Fruit fly (Drosophila melanogaster) whole organism, embryonic: ENCODE results near the gene CG42656.

Experiments
- ATbp ChIP-seq: fragments of 200-800 bp; sonication (Bioruptor generic); optimal IDR thresholded peaks from 2 replicates; lab custom pipeline; 2017; ENCODE audit warnings: missing biosample characterization, mild to moderate bottlenecking, missing genetic modification characterization, missing genetic modification reagents
- Abd-B ChIP-seq: fragments of 200-800 bp; sonication (Bioruptor generic); optimal IDR thresholded peaks from 2 replicates; lab custom pipeline; 2018; ENCODE audit warnings: missing biosample characterization, mild to moderate bottlenecking, missing genetic modification characterization, moderate library complexity
- BtbVII ChIP-seq: fragments of 200-800 bp; sonication (Bioruptor generic); optimal IDR thresholded peaks from 3 replicates; lab custom pipeline; 2017; ENCODE audit warnings: missing biosample characterization, mild to moderate bottlenecking, missing genetic modification characterization
- CG1024 ChIP-seq: fragments of 200-800 bp; sonication (Bioruptor generic); IDR thresholded peaks from 2 replicates; pipeline ENCODE4 v1.3.6; 2022; ENCODE audit warnings: missing biosample characterization, missing genetic modification characterization
- CG10543 ChIP-seq: fragments of 200-800 bp; sonication (Bioruptor generic); optimal IDR thresholded peaks from 3 replicates; lab custom pipeline; 2017; ENCODE audit warnings: missing biosample characterization, mild to moderate bottlenecking, missing genetic modification characterization, moderate library complexity
- CG10654 ChIP-seq: fragments of 200-800 bp; sonication (Bioruptor generic); optimal IDR thresholded peaks from 2 replicates; lab custom pipeline; 2016; ENCODE audit warnings: missing biosample characterization, missing genetic modification characterization
- CG13287 ChIP-seq: fragments of 200-800 bp; sonication (Bioruptor generic); IDR thresholded peaks from 2 replicates; pipeline ENCODE4 v1.3.6; 2022; ENCODE audit warnings: missing biosample characterization, missing genetic modification characterization; ENCODE audit not compliant: partially characterized antibody
- CG13424 ChIP-seq: fragments of 200-800 bp; sonication (Bioruptor generic); optimal IDR thresholded peaks from 2 replicates; lab custom pipeline; 2019; ENCODE audit warnings: missing biosample characterization, mild to moderate bottlenecking, missing genetic modification characterization, moderate library complexity
- CG14014 ChIP-seq: fragments of 200-800 bp; sonication (Bioruptor generic); IDR thresholded peaks from 2 replicates; pipeline ENCODE4 v1.3.6; 2022; ENCODE audit warnings: missing biosample characterization, missing genetic modification characterization
- CG14860 ChIP-seq: fragments of 200-800 bp; sonication (Bioruptor generic); IDR thresholded peaks from 3 replicates; pipeline ENCODE4 v1.3.6; 2022; ENCODE audit warnings: missing biosample characterization, missing genetic modification characterization; ENCODE audit not compliant: partially characterized antibody
- CG1602 ChIP-seq: fragments of 200-800 bp; sonication (Bioruptor generic); optimal IDR thresholded peaks from 3 replicates; lab custom pipeline; 2016; ENCODE audit warnings: missing biosample characterization, missing genetic modification characterization
- CG16815 ChIP-seq: fragments of 200-800 bp; sonication (Bioruptor generic); optimal IDR thresholded peaks from 3 replicates; lab custom pipeline; 2017; ENCODE audit warnings: missing biosample characterization, mild to moderate bottlenecking, missing genetic modification characterization
- CG17612 ChIP-seq: fragments of 200-800 bp; sonication (Bioruptor generic); IDR thresholded peaks from 2 replicates; pipeline ENCODE4 v1.3.6; 2022; ENCODE audit warnings: missing biosample characterization, missing genetic modification characterization
- CG2116 ChIP-seq: fragments of 200-800 bp; sonication (Bioruptor generic); optimal IDR thresholded peaks from 3 replicates; lab custom pipeline; 2018; ENCODE audit warnings: missing biosample characterization, mild to moderate bottlenecking, missing genetic modification characterization
- CG33213 ChIP-seq: fragments of 200-800 bp; sonication (Bioruptor generic); optimal IDR thresholded peaks from 3 replicates; lab custom pipeline; 2016; ENCODE audit warnings: missing biosample characterization, missing genetic modification characterization
- CG42726 ChIP-seq: fragments of 200-800 bp; sonication (Bioruptor generic); IDR thresholded peaks from 2 replicates; pipeline ENCODE4 v1.3.6; 2022; ENCODE audit warnings: missing biosample characterization, missing genetic modification characterization; ENCODE audit not compliant: partially characterized antibody
- CG4854 ChIP-seq: fragments of 200-800 bp; sonication (Bioruptor generic); optimal IDR thresholded peaks from 2 replicates; lab custom pipeline; 2016; ENCODE audit warnings: missing biosample characterization, missing genetic modification characterization, inconsistent platforms
- CG6254 ChIP-seq: fragments of 200-800 bp; sonication (Bioruptor generic); optimal IDR thresholded peaks from 3 replicates; lab custom pipeline; 2017; ENCODE audit warnings: mild to moderate bottlenecking, missing biosample characterization, missing genetic modification reagents, missing genetic modification characterization
- CG7928 ChIP-seq: fragments of 200-800 bp; sonication (Bioruptor generic); optimal IDR thresholded peaks from 2 replicates; lab custom pipeline; 2017; ENCODE audit warnings: missing biosample characterization, mild to moderate bottlenecking, missing genetic modification characterization
- CG9215 ChIP-seq: fragments of 200-800 bp; sonication (Bioruptor generic); IDR thresholded peaks from 2 replicates; pipeline ENCODE4 v1.3.6; 2022; ENCODE audit warnings: missing biosample characterization, missing genetic modification characterization
- CG9727 ChIP-seq: fragments of 200-800 bp; sonication (Bioruptor generic); optimal IDR thresholded peaks from 3 replicates; lab custom pipeline; 2017; ENCODE audit warnings: missing biosample characterization, mild to moderate bottlenecking, missing genetic modification characterization
- E2f2 ChIP-seq: fragments of 200-800 bp; sonication (Bioruptor generic); IDR thresholded peaks from 2 replicates; pipeline ENCODE4 v1.3.6; 2022; ENCODE audit warnings: missing biosample characterization, missing genetic modification characterization
- Fer2 ChIP-seq: fragments of 200-800 bp; sonication (Bioruptor generic); optimal IDR thresholded peaks from 2 replicates; lab custom pipeline; 2018; ENCODE audit warnings: missing biosample characterization, mild to moderate bottlenecking, missing genetic modification characterization, moderate library complexity
- Gug ChIP-seq: fragments of 200-800 bp; sonication (Bioruptor generic); IDR thresholded peaks from 4 replicates; pipeline ENCODE4 v1.3.6; 2022; ENCODE audit warnings: missing biosample characterization, missing genetic modification characterization
- HLH3B ChIP-seq: fragments of 200-800 bp; sonication (Bioruptor generic); IDR thresholded peaks from 2 replicates; pipeline ENCODE4 v1.3.6; 2022; ENCODE audit warnings: missing biosample characterization, missing genetic modification characterization
- Hand ChIP-seq: fragments of 200-800 bp; sonication (Bioruptor generic); optimal IDR thresholded peaks from 2 replicates; lab custom pipeline; 2017; ENCODE audit warnings: mild to moderate bottlenecking, missing biosample characterization, missing genetic modification reagents, missing genetic modification characterization
- Jarid2 ChIP-seq: fragments of 200-800 bp; sonication (Bioruptor generic); optimal IDR thresholded peaks from 3 replicates; lab custom pipeline; 2017; ENCODE audit warnings: mild to moderate bottlenecking, missing biosample characterization, missing genetic modification reagents, missing genetic modification characterization
- Mes4 ChIP-seq: fragments of 200-800 bp; sonication (Bioruptor generic); optimal IDR thresholded peaks from 2 replicates; lab custom pipeline; 2016; ENCODE audit warnings: missing biosample characterization, missing genetic modification characterization
- Spps ChIP-seq: fragments of 200-800 bp; sonication (Bioruptor generic); optimal IDR thresholded peaks from 2 replicates; lab custom pipeline; 2018; ENCODE audit warnings: missing biosample characterization, mild to moderate bottlenecking, missing genetic modification characterization
- abd-A ChIP-seq: fragments of 200-800 bp; sonication (Bioruptor generic); optimal IDR thresholded peaks from 3 replicates; lab custom pipeline; 2019; ENCODE audit warnings: missing biosample characterization, mild to moderate bottlenecking, missing genetic modification characterization, moderate library complexity
- ato ChIP-seq: fragments of 200-800 bp; sonication (Bioruptor generic); IDR thresholded peaks from 2 replicates; pipeline ENCODE4 v1.3.6; 2022; ENCODE audit warnings: missing biosample characterization, missing genetic modification characterization; ENCODE audit not compliant: partially characterized antibody
- bowl ChIP-seq: fragments of 200-800 bp; sonication (Bioruptor generic); IDR thresholded peaks from 2 replicates; pipeline ENCODE4 v1.3.6; 2022; ENCODE audit warnings: missing biosample characterization, missing genetic modification characterization
- bsh ChIP-seq, 2 experiments: fragments of 200-800 bp; sonication (Bioruptor generic); optimal IDR thresholded peaks; 2 replicates each; lab custom pipeline; 2017 to 2018; ENCODE audit warnings: mild to moderate bottlenecking in 2 of 2, missing biosample characterization in 2 of 2, missing genetic modification characterization in 2 of 2, moderate library complexity in 1 of 2
- caup ChIP-seq: fragments of 200-800 bp; sonication (Bioruptor generic); optimal IDR thresholded peaks from 3 replicates; lab custom pipeline; 2017; ENCODE audit warnings: missing biosample characterization, mild to moderate bottlenecking, missing genetic modification characterization, moderate library complexity; ENCODE audit not compliant: severe bottlenecking
- chif ChIP-seq, 2 experiments: fragments of 200-800 bp; sonication (Bioruptor generic); optimal IDR thresholded peaks; 3 replicates each; lab custom pipeline; 2016; ENCODE audit warnings: missing biosample characterization in 2 of 2, missing genetic modification characterization in 2 of 2
- chinmo ChIP-seq: fragments of 200-800 bp; sonication (Bioruptor generic); IDR thresholded peaks from 4 replicates; pipeline ENCODE4 v1.3.6; 2022; ENCODE audit warnings: missing biosample characterization, missing genetic modification characterization; ENCODE audit not compliant: partially characterized antibody
- ewg ChIP-seq: fragments of 200-800 bp; sonication (Bioruptor generic); optimal IDR thresholded peaks from 3 replicates; lab custom pipeline; 2017; ENCODE audit warnings: mild to moderate bottlenecking, missing biosample characterization, missing genetic modification reagents, missing genetic modification characterization
- exex ChIP-seq: fragments of 200-800 bp; sonication (Bioruptor generic); optimal IDR thresholded peaks from 4 replicates; lab custom pipeline; 2018; ENCODE audit warnings: missing biosample characterization, mild to moderate bottlenecking, missing genetic modification characterization, moderate library complexity
- fru ChIP-seq: fragments of >200 bp; optimal IDR thresholded peaks from 2 replicates; lab custom pipeline; 2017
- ftz-f1 ChIP-seq: fragments of 200-800 bp; sonication (Bioruptor generic); optimal IDR thresholded peaks from 2 replicates; lab custom pipeline; 2016; ENCODE audit warnings: missing biosample characterization, missing genetic modification characterization
- gcm2 ChIP-seq: fragments of 200-800 bp; sonication (Bioruptor generic); optimal IDR thresholded peaks from 2 replicates; lab custom pipeline; 2016; ENCODE audit warnings: missing biosample characterization, missing genetic modification characterization
- grau ChIP-seq: fragments of 200-800 bp; optimal IDR thresholded peaks from 3 replicates; lab custom pipeline; 2019; ENCODE audit warnings: missing biosample characterization, mild to moderate bottlenecking, missing genetic modification characterization, moderate library complexity
- grn ChIP-seq: fragments of 200-800 bp; sonication (Bioruptor generic); optimal IDR thresholded peaks from 3 replicates; lab custom pipeline; 2017; ENCODE audit warnings: missing biosample characterization, missing genetic modification characterization
- insv ChIP-seq, 2 experiments: fragments of 200-800 bp; sonication (Bioruptor generic); optimal IDR thresholded peaks; 3 replicates each; lab custom pipeline; 2016 to 2018; ENCODE audit warnings: missing biosample characterization in 2 of 2, missing genetic modification characterization in 2 of 2
- jumu ChIP-seq: fragments of 200-800 bp; sonication (Bioruptor generic); optimal IDR thresholded peaks from 3 replicates; lab custom pipeline; 2016; ENCODE audit warnings: missing biosample characterization, missing genetic modification characterization
- kay ChIP-seq: fragments of 200-800 bp; sonication (Bioruptor generic); optimal IDR thresholded peaks from 2 replicates; lab custom pipeline; 2016; ENCODE audit warnings: missing biosample characterization, missing genetic modification characterization
- onecut ChIP-seq: fragments of 200-800 bp; sonication (Bioruptor generic); IDR thresholded peaks from 2 replicates; pipeline ENCODE4 v1.3.6; 2022; ENCODE audit warnings: missing biosample characterization, missing genetic modification characterization
- peb ChIP-seq: fragments of 200-800 bp; sonication (Bioruptor generic); IDR thresholded peaks from 2 replicates; pipeline ENCODE4 v1.3.6; 2022; ENCODE audit warnings: missing biosample characterization, missing genetic modification characterization
- sima ChIP-seq: fragments of 200-800 bp; sonication (Bioruptor generic); optimal IDR thresholded peaks from 2 replicates; lab custom pipeline; 2016; ENCODE audit warnings: missing biosample characterization, missing genetic modification characterization
- wor ChIP-seq: fragments of 200-800 bp; sonication (Bioruptor generic); IDR thresholded peaks from 2 replicates; pipeline ENCODE4 v1.3.6; 2022; ENCODE audit warnings: missing biosample characterization, missing genetic modification characterization

Gene CG42656

DNA sequence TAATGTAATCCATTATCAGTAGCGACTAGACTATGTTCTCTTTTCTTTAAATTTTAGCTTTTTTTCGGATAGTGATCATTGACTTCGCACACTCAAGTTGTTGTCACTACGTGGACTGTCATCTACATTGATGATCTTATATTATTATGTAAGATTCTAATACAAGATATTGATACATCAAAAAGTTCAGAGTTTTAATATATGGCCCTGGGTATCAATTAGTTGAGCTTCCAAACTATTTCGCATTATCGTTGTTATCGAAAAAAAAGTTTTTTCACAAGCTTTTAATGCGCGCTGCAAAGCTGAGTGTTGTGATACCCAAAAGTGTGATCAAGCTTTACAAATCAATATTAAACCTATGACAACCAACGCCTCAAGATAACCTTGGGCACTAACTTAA is 972 bp downstream of the CG42656 start (continued):
- TF ChIP-seq E2f2 (GFP tag; lab: Robert Waterston, UW) (0 out of 2 replicates have a peak, but pooled peaks have one; percentile 8), CG42726 (GFP tag; lab: Robert Waterston, UW) (no peak), kay (GFP tag; lab: Kevin White, UChicago) (peak; percentile 11), grn (GFP tag; lab: Kevin White, UChicago) (no peak), Jarid2 (GFP tag; lab: Kevin White, UChicago) (no peak), ewg (GFP tag; lab: Kevin White, UChicago) (no peak), ftz-f1 (GFP tag; lab: Kevin White, UChicago) (peak; percentile 89), gcm2 (GFP tag; lab: Kevin White, UChicago) (no peak), Spps (tag; lab: Kevin White, UChicago) (no peak), Mes4 (GFP tag; lab: Kevin White, UChicago) (no peak), CG1024 (GFP tag; lab: Robert Waterston, UW) (0 out of 2 replicates have a peak, but pooled peaks have one; percentile 28), abd-A (tag; lab: Kevin White, UChicago) (no peak), CG14014 (peak; percentile 39; the same call in 1 of the 2 replicates), CG9727 (GFP tag; lab: Kevin White, UChicago) (peak; percentile 4), peb (GFP tag; lab: Robert Waterston, UW) (no peak), onecut (peak; percentile 83), CG4854 (GFP tag; lab: Kevin White, UChicago) (peak; percentile 16), CG7928 (GFP tag; lab: Kevin White, UChicago) (peak; percentile 9), CG9215 (GFP tag; lab: Robert Waterston, UW) (no peak), exex (tag; lab: Kevin White, UChicago) (peak; percentile 58), Abd-B (peak; percentile 13), CG10654 (GFP tag; lab: Kevin White, UChicago) (no peak)

- TF ChIP-seq chif (GFP tag; optimal IDR thresholded peaks at IDR 0.05; lab: Kevin White, UChicago) = no peak
- no peak for TF ChIP-seq insv (GFP tag; optimal IDR thresholded peaks at IDR 0.05; lab: Kevin White, UChicago)
- TF ChIP-seq wor = no peak
- no peak for TF ChIP-seq CG16815 (GFP tag; lab: Kevin White, UChicago)
- TF ChIP-seq Fer2 (tag; lab: Kevin White, UChicago) = no peak
- TF ChIP-seq CG10543 (GFP tag; lab: Kevin White, UChicago) = peak; percentile 28
- no peak for TF ChIP-seq CG2116 (GFP tag; lab: Kevin White, UChicago)
- TF ChIP-seq HLH3B = no peak; the same call in 1 of the 2 replicates
- no peak for TF ChIP-seq Gug (GFP tag; lab: Robert Waterston, UW)
- TF ChIP-seq grau = no peak
- TF ChIP-seq CG9215 (GFP tag; lab: Robert Waterston, UW) = no peak
- TF ChIP-seq onecut = peak; percentile 46; the same call in 1 of the 2 replicates
- peak; percentile 49; the same call in 1 of the 2 replicates for TF ChIP-seq CG13287 (GFP tag; lab: Robert Waterston, UW)
- TF ChIP-seq CG13424 (tag; lab: Kevin White, UChicago) = no peak
- TF ChIP-seq BtbVII (GFP tag; lab: Kevin White, UChicago) = no peak
- peak; percentile 91; the same call in 3 of the 4 replicates for TF ChIP-seq chinmo (GFP tag; lab: Robert Waterston, UW)
- no peak for TF ChIP-seq CG33213 (GFP tag; lab: Kevin White, UChicago)
- no peak for TF ChIP-seq caup (GFP tag; lab: Kevin White, UChicago)
- no peak for TF ChIP-seq CG14860
- TF ChIP-seq CG17612 = no peak
- no peak for TF ChIP-seq CG6254 (GFP tag; lab: Kevin White, UChicago)
- TF ChIP-seq ATbp (GFP tag; lab: Kevin White, UChicago) = no peak
- TF ChIP-seq bsh (GFP tag; optimal IDR thresholded peaks at IDR 0.05; lab: Kevin White, UChicago) = no peak
- TF ChIP-seq fru (lab: Kevin White, UChicago) = no peak
- no peak for TF ChIP-seq Hand (GFP tag; lab: Kevin White, UChicago)
- no peak for TF ChIP-seq jumu (GFP tag; lab: Kevin White, UChicago)
- no peak for TF ChIP-seq sima (GFP tag; lab: Kevin White, UChicago)
- TF ChIP-seq CG1602 (GFP tag; lab: Kevin White, UChicago) = no peak
- no peak for TF ChIP-seq ato (GFP tag; lab: Robert Waterston, UW)
- no peak for TF ChIP-seq bowl (GFP tag; lab: Robert Waterston, UW)
These were observed 1.6 kb downstream of the CG42656 start for dm6 chr3R:7491453-7491853.
